Worm (Caenorhabditis elegans): ENCODE data around the gene hda-5.

Gene hda-5

ce11 chrII:11759277-11759676, 39.6 kb upstream of the hda-5 start, which contains the start of the genes F44E5.4 and F44E5.5:
TSS of gene F44E5.4 (minus strand) at chrII:11759311.
TSS of gene F44E5.5 (plus strand) at chrII:11759662.
- TF ChIP-seq mml-1 (tag; optimal IDR thresholded peaks at IDR 0.05) (peak; percentile 66), eor-1 (tag; optimal IDR thresholded peaks at IDR 0.05) (peak in 1 of 2 experiments; percentile 42), nhr-11 (tag; optimal IDR thresholded peaks at IDR 0.05) (peak; percentile 70), sea-2 (GFP tag; optimal IDR thresholded peaks at IDR 0.05) (peak; percentile 100), elt-1 (tag; optimal IDR thresholded peaks at IDR 0.05) (peak; percentile 31), lsy-12 (tag; optimal IDR thresholded peaks at IDR 0.05) (peak; percentile 98), jun-1 (tag; optimal IDR thresholded peaks at IDR 0.05) (peak; percentile 93), tbx-2 (tag; optimal IDR thresholded peaks at IDR 0.05) (peak; percentile 90), nhr-25 (tag; optimal IDR thresholded peaks at IDR 0.05) (peak; percentile 61), nhr-43 (tag; optimal IDR thresholded peaks at IDR 0.05; ENCODE audit: poor library complexity, severe bottlenecking) (peak; percentile 47), skn-1 (tag; optimal IDR thresholded peaks at IDR 0.05) (peak; percentile 12), lin-39 (tag; optimal IDR thresholded peaks at IDR 0.05) (peak; percentile 54), nfya-1 (tag; optimal IDR thresholded peaks at IDR 0.05; ENCODE audit: insufficient read depth) (peak; percentile 92), pha-4 (tag; optimal IDR thresholded peaks at IDR 0.05) (peak; percentile 38), fkh-10 (GFP tag; optimal IDR thresholded peaks at IDR 0.05) (peak; percentile 9), nhr-23 (tag; optimal IDR thresholded peaks at IDR 0.05) (peak; percentile 74), fos-1 (tag; optimal IDR thresholded peaks at IDR 0.05) (peak; percentile 34), elt-2 (tag; optimal IDR thresholded peaks at IDR 0.05) (peak; percentile 60), lin-15B (tag; optimal IDR thresholded peaks at IDR 0.05) (peak; percentile 44), ceh-28 (tag; optimal IDR thresholded peaks at IDR 0.05) (peak; percentile 69)

ce11 chrII:11761806-11762512, 36.9 kb upstream of the hda-5 start:
- no peak for TF ChIP-seq nhr-12 (tag; optimal IDR thresholded peaks at IDR 0.05)
- no peak for TF ChIP-seq aly-2 (tag; optimal IDR thresholded peaks at IDR 0.05)
- peak; percentile 93 for TF ChIP-seq ama-1 (optimal IDR thresholded peaks at IDR 0.05)
- TF ChIP-seq unc-39 (tag; optimal IDR thresholded peaks at IDR 0.05), result no peak
- peak; percentile 60 for TF ChIP-seq ztf-4 (tag; optimal IDR thresholded peaks at IDR 0.05)
- TF ChIP-seq ZK546.5 (tag; optimal IDR thresholded peaks at IDR 0.05), result no peak
- no peak for TF ChIP-seq pqm-1 (tag; optimal IDR thresholded peaks at IDR 0.05)
- TF ChIP-seq pha-4 (tag; optimal IDR thresholded peaks at IDR 0.05), result peak; percentile 81
- TF ChIP-seq zag-1 (tag; optimal IDR thresholded peaks at IDR 0.05), result no peak
- TF ChIP-seq nhr-77 (tag; optimal IDR thresholded peaks at IDR 0.05), result no peak
- TF ChIP-seq ceh-82 (tag; optimal IDR thresholded peaks at IDR 0.05), result no peak
- TF ChIP-seq R02D3.7 (tag; optimal IDR thresholded peaks at IDR 0.05), result no peak
- TF ChIP-seq ztf-11 (tag; optimal IDR thresholded peaks at IDR 0.05), result no peak
- no peak for TF ChIP-seq nhr-28 (tag; optimal IDR thresholded peaks at IDR 0.05)
- no peak for TF ChIP-seq jun-1 (tag; optimal IDR thresholded peaks at IDR 0.05)
- peak; percentile 37 for TF ChIP-seq elt-2 (tag; optimal IDR thresholded peaks at IDR 0.05)
- no peak for TF ChIP-seq nhr-76 (tag; optimal IDR thresholded peaks at IDR 0.05)
- TF ChIP-seq unc-62 (GFP tag; optimal IDR thresholded peaks at IDR 0.05), result no peak
- TF ChIP-seq egl-27 (tag; optimal IDR thresholded peaks at IDR 0.05), result no peak
- TF ChIP-seq elt-1 (tag; optimal IDR thresholded peaks at IDR 0.05), result peak; percentile 13
- TF ChIP-seq egl-5 (tag; optimal IDR thresholded peaks at IDR 0.05), result no peak
- no peak for TF ChIP-seq ceh-28 (tag; optimal IDR thresholded peaks at IDR 0.05)
- no peak for TF ChIP-seq nhr-43 (tag; optimal IDR thresholded peaks at IDR 0.05; ENCODE audit: poor library complexity, severe bottlenecking)
- no peak for TF ChIP-seq snpc-4 (tag; optimal IDR thresholded peaks at IDR 0.05)
- no peak for TF ChIP-seq sea-2 (GFP tag; optimal IDR thresholded peaks at IDR 0.05)
- TF ChIP-seq nhr-67 (tag; optimal IDR thresholded peaks at IDR 0.05), result no peak
- TF ChIP-seq tbx-2 (tag; optimal IDR thresholded peaks at IDR 0.05), result peak; percentile 70
- no peak for TF ChIP-seq nhr-23 (tag; optimal IDR thresholded peaks at IDR 0.05)
- peak in 1 of 3 experiments; percentile 81 for TF ChIP-seq elt-3 (tag; optimal IDR thresholded peaks at IDR 0.05)
- TF ChIP-seq daf-12 (tag; optimal IDR thresholded peaks at IDR 0.05), result no peak
- TF ChIP-seq fkh-2 (tag; optimal IDR thresholded peaks at IDR 0.05), result no peak
- no peak for TF ChIP-seq hmg-11 (tag; optimal IDR thresholded peaks at IDR 0.05)
- TF ChIP-seq nhr-237 (tag; optimal IDR thresholded peaks at IDR 0.05), result no peak
- TF ChIP-seq ceh-9 (tag; optimal IDR thresholded peaks at IDR 0.05), result no peak
- TF ChIP-seq skn-1 (tag; optimal IDR thresholded peaks at IDR 0.05), result no peak
- TF ChIP-seq mdl-1 (tag; optimal IDR thresholded peaks at IDR 0.05), result no peak
- TF ChIP-seq fos-1 (tag; optimal IDR thresholded peaks at IDR 0.05), result peak; percentile 78
- no peak for TF ChIP-seq nhr-11 (tag; optimal IDR thresholded peaks at IDR 0.05)
- no peak for TF ChIP-seq lin-15B (tag; optimal IDR thresholded peaks at IDR 0.05)
- peak; percentile 43 for TF ChIP-seq nhr-25 (tag; optimal IDR thresholded peaks at IDR 0.05)
- TF ChIP-seq mml-1 (tag; optimal IDR thresholded peaks at IDR 0.05), result no peak
- TF ChIP-seq eor-1 (tag; optimal IDR thresholded peaks at IDR 0.05), result peak in 1 of 2 experiments; percentile 7
- TF ChIP-seq fkh-10 (GFP tag; optimal IDR thresholded peaks at IDR 0.05), result no peak
- TF ChIP-seq lsy-12 (tag; optimal IDR thresholded peaks at IDR 0.05), result no peak
- TF ChIP-seq lin-39 (tag; optimal IDR thresholded peaks at IDR 0.05), result no peak
- peak; percentile 48 for TF ChIP-seq nfya-1 (tag; optimal IDR thresholded peaks at IDR 0.05; ENCODE audit: insufficient read depth)
- no peak for TF ChIP-seq ceh-16 (tag; optimal IDR thresholded peaks at IDR 0.05)
